Fruit fly (Drosophila melanogaster): ENCODE measurements around the gene MED17.

The MED17 gene

dm6 chr3R:18166261-18166720, 22.6 kb upstream of the MED17 start:
- TF ChIP-seq phol (tag; optimal IDR thresholded peaks at IDR 0.05) = peak; percentile 20
- peak; percentile 10 for TF ChIP-seq Fer1 (GFP tag; optimal IDR thresholded peaks at IDR 0.05)
- peak; percentile 27; the same call in 1 of the 2 replicates for TF ChIP-seq CG9932 (GFP tag; IDR thresholded peaks at IDR 0.05)
- peak; percentile 79 for TF ChIP-seq nerfin-1 (tag; optimal IDR thresholded peaks at IDR 0.05)
- peak; percentile 25 for TF ChIP-seq CG11504 (tag; optimal IDR thresholded peaks at IDR 0.05)
- TF ChIP-seq CG2120 (GFP tag; optimal IDR thresholded peaks at IDR 0.05) = peak; percentile 6
- peak; percentile 32; the same call in 2 of the 4 replicates for TF ChIP-seq Gug (GFP tag; IDR thresholded peaks at IDR 0.05)
- TF ChIP-seq CG34422 (GFP tag; IDR thresholded peaks at IDR 0.05) = peak; percentile 49; the same call in 1 of the 3 replicates
- peak; percentile 24 for TF ChIP-seq CG2712 (tag; optimal IDR thresholded peaks at IDR 0.05)
- TF ChIP-seq Antp (GFP tag; optimal IDR thresholded peaks at IDR 0.05) = no peak
- TF ChIP-seq ci (GFP tag; IDR thresholded peaks at IDR 0.05) = peak; percentile 29; the same call in 1 of the 3 replicates
- TF ChIP-seq Six4 (GFP tag; optimal IDR thresholded peaks at IDR 0.05) = peak; percentile 15
- TF ChIP-seq fd102C (GFP tag; optimal IDR thresholded peaks at IDR 0.05) = no peak
- no peak for TF ChIP-seq CG16813 (GFP tag; IDR thresholded peaks at IDR 0.05; ENCODE audit: partially characterized antibody)
- peak; percentile 34 for TF ChIP-seq CG7928 (GFP tag; optimal IDR thresholded peaks at IDR 0.05)
- TF ChIP-seq CG8924 (tag; optimal IDR thresholded peaks at IDR 0.05) = peak; percentile 7
- TF ChIP-seq CG3995 (GFP tag; optimal IDR thresholded peaks at IDR 0.05) = peak; percentile 5
- TF ChIP-seq MESR4 (GFP tag; optimal IDR thresholded peaks at IDR 0.05) = peak; percentile 51
- no peak for TF ChIP-seq CG1792 (GFP tag; optimal IDR thresholded peaks at IDR 0.05)
- TF ChIP-seq CG13287 (GFP tag; IDR thresholded peaks at IDR 0.05; ENCODE audit: partially characterized antibody) = peak; percentile 18
- peak; percentile 0 for TF ChIP-seq CG34376 (GFP tag; optimal IDR thresholded peaks at IDR 0.05)
- TF ChIP-seq CG3847 (GFP tag; IDR thresholded peaks at IDR 0.05) = peak; percentile 28; the same call in 1 of the 2 replicates
- peak; percentile 18 for TF ChIP-seq CG15514 (GFP tag; optimal IDR thresholded peaks at IDR 0.05)
- peak in 1 of 2 experiments; percentile 29 for TF ChIP-seq insv (GFP tag; optimal IDR thresholded peaks at IDR 0.05)
- TF ChIP-seq pzg (GFP tag; optimal IDR thresholded peaks at IDR 0.05) = peak; percentile 38
- TF ChIP-seq stwl (tag; optimal IDR thresholded peaks at IDR 0.05) = peak; percentile 29
- TF ChIP-seq mld (GFP tag; IDR thresholded peaks at IDR 0.05; ENCODE audit: partially characterized antibody) = 0 out of 3 replicates have a peak, but pooled peaks have one; percentile 29
- no peak for TF ChIP-seq Ada2b (GFP tag; IDR thresholded peaks at IDR 0.05)
- peak in 1 of 2 experiments; percentile 94 for TF ChIP-seq Pdp1 (GFP tag; optimal IDR thresholded peaks at IDR 0.05)
- TF ChIP-seq trem (tag; optimal IDR thresholded peaks at IDR 0.05) = peak; percentile 27
- peak; percentile 43 for TF ChIP-seq scrt (GFP tag; optimal IDR thresholded peaks at IDR 0.05)
- TF ChIP-seq CG42726 (GFP tag; IDR thresholded peaks at IDR 0.05; ENCODE audit: partially characterized antibody) = no peak
- TF ChIP-seq Med (GFP tag) = peak; percentile 73
- TF ChIP-seq hbn (GFP tag; IDR thresholded peaks at IDR 0.05; ENCODE audit: partially characterized antibody) = peak; percentile 27; the same call in 1 of the 2 replicates
- peak; percentile 16 for TF ChIP-seq CG12659 (GFP tag; optimal IDR thresholded peaks at IDR 0.05)
- peak; percentile 40 for TF ChIP-seq CG10543 (GFP tag; optimal IDR thresholded peaks at IDR 0.05)
- no peak for TF ChIP-seq fd64A (GFP tag; optimal IDR thresholded peaks at IDR 0.05)
- peak in 1 of 2 experiments; percentile 20 for TF ChIP-seq crp (GFP tag; optimal IDR thresholded peaks at IDR 0.05)
- TF ChIP-seq cg (GFP tag; optimal IDR thresholded peaks at IDR 0.05) = peak; percentile 81
- TF ChIP-seq Trl (optimal IDR thresholded peaks at IDR 0.05) = peak in 1 of 2 experiments; percentile 12
- no peak for TF ChIP-seq Trl (GFP tag; optimal IDR thresholded peaks at IDR 0.05)
- peak; percentile 72 for TF ChIP-seq sens (GFP tag)
- peak; percentile 33 for TF ChIP-seq dm (GFP tag; optimal IDR thresholded peaks at IDR 0.05)
- TF ChIP-seq p53 (GFP tag; optimal IDR thresholded peaks at IDR 0.05) = no peak
- TF ChIP-seq CG7357 (GFP tag; IDR thresholded peaks at IDR 0.05) = no peak
- no peak for TF ChIP-seq H15 (GFP tag; IDR thresholded peaks at IDR 0.05)
- TF ChIP-seq Sry-δ (GFP tag; optimal IDR thresholded peaks at IDR 0.05) = peak; percentile 31
- TF ChIP-seq MBD-R2 (GFP tag; IDR thresholded peaks at IDR 0.05) = peak; percentile 56
- TF ChIP-seq disco-r (GFP tag; optimal IDR thresholded peaks at IDR 0.05) = no peak
